Fruit fly (Drosophila melanogaster): ENCODE results near the gene mRNA-cap.

The mRNA-cap gene

DNA sequence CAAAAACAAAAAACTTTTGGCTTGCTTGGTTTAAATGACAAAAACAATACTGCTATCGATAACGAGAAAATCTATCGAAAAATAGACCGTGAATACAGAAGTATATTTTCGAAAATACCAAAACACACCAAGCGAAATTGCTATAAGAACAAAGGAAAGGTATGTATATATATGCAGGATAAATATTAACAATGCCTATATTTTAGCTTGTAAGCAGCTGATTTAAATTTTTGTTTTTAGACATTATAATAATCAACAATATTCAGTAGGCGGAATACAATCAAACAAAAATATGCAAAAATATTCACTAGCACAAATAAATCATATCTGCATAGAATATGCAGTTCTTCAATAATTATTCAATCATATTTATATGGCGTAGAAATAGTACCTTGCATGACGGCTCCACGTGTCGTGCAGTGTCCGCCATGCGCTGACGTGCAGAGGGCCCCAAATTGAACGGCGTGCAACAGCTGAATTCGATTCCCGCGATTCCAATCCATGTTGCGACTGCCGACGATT, 4.7 kb downstream of the mRNA-cap start, which contains the start of the genes Fbxl4 and Dus2 (continued):
- peak; percentile 84 for TF ChIP-seq CG31224 (GFP tag; IDR thresholded peaks at IDR 0.05)
- TF ChIP-seq Hmr (GFP tag; optimal IDR thresholded peaks at IDR 0.05): peak; percentile 88
- no peak for TF ChIP-seq CG34224 (GFP tag; IDR thresholded peaks at IDR 0.05; ENCODE audit: partially characterized antibody)
- no peak for TF ChIP-seq CG12769 (tag; optimal IDR thresholded peaks at IDR 0.05)
- peak; percentile 94 for TF ChIP-seq CG1602 (GFP tag; optimal IDR thresholded peaks at IDR 0.05)
- peak; percentile 91 for TF ChIP-seq Meics (GFP tag; optimal IDR thresholded peaks at IDR 0.05)
- TF ChIP-seq ssp (GFP tag; IDR thresholded peaks at IDR 0.05): peak; percentile 85
- TF ChIP-seq Mes4 (GFP tag; optimal IDR thresholded peaks at IDR 0.05): peak; percentile 89
- TF ChIP-seq CG12219 (GFP tag; optimal IDR thresholded peaks at IDR 0.05): peak; percentile 83
- TF ChIP-seq CG9727 (GFP tag; optimal IDR thresholded peaks at IDR 0.05): peak; percentile 96
- TF ChIP-seq Ada2b (GFP tag; IDR thresholded peaks at IDR 0.05): peak; percentile 94
- TF ChIP-seq Hr3 (GFP tag; optimal IDR thresholded peaks at IDR 0.05): peak; percentile 94
- TF ChIP-seq ab (GFP tag; optimal IDR thresholded peaks at IDR 0.05): peak; percentile 88
- peak; percentile 69 for TF ChIP-seq salm (tag; optimal IDR thresholded peaks at IDR 0.05)
- TF ChIP-seq CG5245 (GFP tag; optimal IDR thresholded peaks at IDR 0.05): peak; percentile 91
- TF ChIP-seq oc (tag; optimal IDR thresholded peaks at IDR 0.05): peak; percentile 63
- TF ChIP-seq crol (GFP tag; IDR thresholded peaks at IDR 0.05): peak; percentile 51; the same call in 1 of the 2 replicates
- peak; percentile 76 for TF ChIP-seq Asciz (GFP tag; optimal IDR thresholded peaks at IDR 0.05)
- peak; percentile 90 for TF ChIP-seq CG14667 (GFP tag; IDR thresholded peaks at IDR 0.05)
- peak; percentile 56; the same call in 1 of the 2 replicates for TF ChIP-seq ham (GFP tag; IDR thresholded peaks at IDR 0.05)
- peak; percentile 38; the same call in 1 of the 2 replicates for TF ChIP-seq bbx (GFP tag; IDR thresholded peaks at IDR 0.05; ENCODE audit: partially characterized antibody)
- peak; percentile 94 for TF ChIP-seq bab2 (GFP tag; optimal IDR thresholded peaks at IDR 0.05)
- TF ChIP-seq CG17361 (GFP tag; IDR thresholded peaks at IDR 0.05): peak; percentile 96
- peak; percentile 81 for TF ChIP-seq al (GFP tag; IDR thresholded peaks at IDR 0.05)
- peak; percentile 67 for TF ChIP-seq CG8281 (tag; optimal IDR thresholded peaks at IDR 0.05)
- TF ChIP-seq CG4404 (GFP tag; IDR thresholded peaks at IDR 0.05): peak; percentile 94
- TF ChIP-seq Ravus (GFP tag; IDR thresholded peaks at IDR 0.05): peak; percentile 72
- no peak for TF ChIP-seq CG17568 (GFP tag; optimal IDR thresholded peaks at IDR 0.05)
- TF ChIP-seq otp (GFP tag; IDR thresholded peaks at IDR 0.05): peak; percentile 93
- peak; percentile 94 for TF ChIP-seq CG16815 (GFP tag; optimal IDR thresholded peaks at IDR 0.05)
- TF ChIP-seq CG7271 (tag; optimal IDR thresholded peaks at IDR 0.05): no peak
- TF ChIP-seq crc (GFP tag; optimal IDR thresholded peaks at IDR 0.05): peak; percentile 49
- TF ChIP-seq eve (GFP tag; optimal IDR thresholded peaks at IDR 0.05): no peak
- peak; percentile 36 for TF ChIP-seq CG9797 (GFP tag; optimal IDR thresholded peaks at IDR 0.05)
- peak; percentile 42; the same call in 1 of the 3 replicates for TF ChIP-seq vnd (GFP tag; IDR thresholded peaks at IDR 0.05; ENCODE audit: partially characterized antibody)
- peak; percentile 42 for TF ChIP-seq Sry-β (GFP tag; optimal IDR thresholded peaks at IDR 0.05)
- peak; percentile 77 for TF ChIP-seq ATbp (GFP tag; optimal IDR thresholded peaks at IDR 0.05)
- TF ChIP-seq gfzf (GFP tag; optimal IDR thresholded peaks at IDR 0.05): peak; percentile 36
- peak; percentile 96 for TF ChIP-seq slbo (GFP tag; IDR thresholded peaks at IDR 0.05)
- 0 out of 2 replicates have a peak, but pooled peaks have one; percentile 15 for TF ChIP-seq Dip2 (GFP tag; IDR thresholded peaks at IDR 0.05)
- peak; percentile 62 for TF ChIP-seq CG10321 (GFP tag; IDR thresholded peaks at IDR 0.05)
- peak; percentile 65 for TF ChIP-seq bowl (GFP tag; IDR thresholded peaks at IDR 0.05)
- TF ChIP-seq chn (GFP tag; optimal IDR thresholded peaks at IDR 0.05): peak; percentile 92
- peak; percentile 91 for TF ChIP-seq Aef1 (GFP tag; IDR thresholded peaks at IDR 0.05)
- TF ChIP-seq CG30431 (GFP tag; optimal IDR thresholded peaks at IDR 0.05): peak; percentile 92
- TF ChIP-seq Atf3 (GFP tag; optimal IDR thresholded peaks at IDR 0.05): peak; percentile 90
- TF ChIP-seq prd (optimal IDR thresholded peaks at IDR 0.05): no peak
- peak; percentile 96 for TF ChIP-seq prd (GFP tag; IDR thresholded peaks at IDR 0.05)
- no peak for TF ChIP-seq sna (GFP tag; IDR thresholded peaks at IDR 0.05; ENCODE audit: partially characterized antibody)
- TF ChIP-seq Fer1 (GFP tag; optimal IDR thresholded peaks at IDR 0.05): peak; percentile 88
- peak; percentile 94 for TF ChIP-seq CG14710 (tag; optimal IDR thresholded peaks at IDR 0.05)
